Fruit fly (Drosophila melanogaster): Measurements from ENCODE around the gene CG9368.

DNA sequence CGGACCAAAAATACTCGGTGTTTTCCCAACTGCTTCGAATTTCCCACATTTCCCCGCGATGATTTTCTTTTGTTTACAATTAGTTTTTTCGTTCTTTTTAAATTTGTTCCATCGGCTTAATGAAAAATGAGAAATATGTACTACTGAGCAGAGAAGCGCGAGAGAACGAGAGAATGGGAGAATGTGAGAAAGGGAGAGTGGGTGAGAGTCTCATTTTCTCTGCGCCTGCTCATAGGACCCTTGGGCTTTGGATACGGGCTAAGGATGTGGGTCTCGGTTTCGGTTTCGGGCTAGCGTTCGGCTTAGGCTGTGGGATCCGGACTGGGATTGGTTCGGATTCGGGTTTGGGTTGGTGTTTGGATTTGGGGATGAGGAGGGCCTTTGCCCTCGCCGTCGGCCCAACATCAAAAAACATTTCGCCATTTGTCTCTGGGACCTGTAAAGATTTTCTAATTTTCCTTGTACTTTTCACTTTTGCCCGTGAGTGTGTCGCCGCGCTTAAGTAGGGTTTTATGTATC, 20.7 kb upstream of the CG9368 start:
- no peak for TF ChIP-seq GATAd (GFP tag; optimal IDR thresholded peaks at IDR 0.05)
- TF ChIP-seq Hr78 (GFP tag; optimal IDR thresholded peaks at IDR 0.05): no peak

Measured in whole organism, wandering third instar larva.